Worm (Caenorhabditis elegans): ENCODE measurements around the gene sre-45.

Gene sre-45

ce11 chrII:13517600-13517999, at the start of gene sre-45:
TSS of gene sre-45 (plus strand) at chrII:13517900.
- TF ChIP-seq W03F9.2 (tag; optimal IDR thresholded peaks at IDR 0.05) (no peak), dao-5 (tag; optimal IDR thresholded peaks at IDR 0.05) (no peak), him-1 (tag; optimal IDR thresholded peaks at IDR 0.05) (no peak)

DNA sequence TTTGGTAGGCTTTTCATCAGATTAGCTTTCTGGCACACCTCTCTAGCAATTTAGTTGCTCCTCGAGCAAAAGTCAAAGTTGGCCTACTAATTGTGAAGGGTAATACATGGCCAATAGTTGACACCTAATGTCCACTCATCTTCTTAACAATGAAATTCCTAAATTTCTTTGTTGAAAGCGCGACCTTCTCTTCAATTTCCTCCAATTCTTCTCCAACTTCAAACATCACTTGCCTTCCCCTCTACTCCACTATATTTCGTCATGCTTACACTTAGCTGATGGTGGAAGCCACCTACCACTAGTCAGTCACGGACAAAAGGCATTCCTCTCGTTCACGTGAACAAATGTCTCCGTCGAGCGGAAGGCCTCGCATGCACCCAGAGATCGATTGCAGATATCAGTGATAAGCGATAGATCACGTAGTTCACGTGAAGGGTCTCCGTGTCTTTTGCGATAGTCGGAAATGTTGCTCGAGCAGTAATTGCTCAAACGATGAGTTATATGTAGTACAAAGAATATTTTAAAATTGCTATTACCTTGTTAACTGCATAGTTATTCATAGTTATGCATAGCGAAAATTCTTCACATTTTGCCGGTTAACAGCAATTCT, 48.6 kb upstream of the sre-45 start, which contains the start of gene E01G4.3:
Gene E01G4.3 (minus strand): TSS at position 560 of the 610 bp plus-strand sequence.
- TF ChIP-seq him-1 (tag; optimal IDR thresholded peaks at IDR 0.05) (no peak), W03F9.2 (tag; optimal IDR thresholded peaks at IDR 0.05) (no peak), dao-5 (tag; optimal IDR thresholded peaks at IDR 0.05) (no peak)

DNA sequence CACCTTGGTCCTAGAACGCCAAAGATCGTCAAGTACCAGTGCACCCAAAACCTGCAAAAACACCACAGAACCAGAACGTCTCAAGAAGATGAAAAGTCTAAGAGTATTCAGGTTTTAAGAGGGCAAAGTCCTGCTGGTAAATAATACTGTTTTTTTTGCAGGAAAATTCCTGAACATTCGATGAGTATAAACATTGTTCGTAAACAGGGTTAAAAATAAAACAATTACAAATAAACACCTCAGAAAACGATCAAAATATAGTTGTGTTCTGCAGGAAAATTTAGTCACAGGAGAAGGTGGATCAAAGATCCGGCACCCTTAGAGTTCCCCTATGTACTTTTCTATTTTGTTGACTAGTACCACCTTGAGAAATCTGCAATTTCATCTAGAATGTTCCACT, 47.0 kb upstream of the sre-45 start:
- no peak for TF ChIP-seq dao-5 (tag; optimal IDR thresholded peaks at IDR 0.05)
- TF ChIP-seq him-1 (tag; optimal IDR thresholded peaks at IDR 0.05): no peak
- TF ChIP-seq W03F9.2 (tag; optimal IDR thresholded peaks at IDR 0.05): no peak

DNA sequence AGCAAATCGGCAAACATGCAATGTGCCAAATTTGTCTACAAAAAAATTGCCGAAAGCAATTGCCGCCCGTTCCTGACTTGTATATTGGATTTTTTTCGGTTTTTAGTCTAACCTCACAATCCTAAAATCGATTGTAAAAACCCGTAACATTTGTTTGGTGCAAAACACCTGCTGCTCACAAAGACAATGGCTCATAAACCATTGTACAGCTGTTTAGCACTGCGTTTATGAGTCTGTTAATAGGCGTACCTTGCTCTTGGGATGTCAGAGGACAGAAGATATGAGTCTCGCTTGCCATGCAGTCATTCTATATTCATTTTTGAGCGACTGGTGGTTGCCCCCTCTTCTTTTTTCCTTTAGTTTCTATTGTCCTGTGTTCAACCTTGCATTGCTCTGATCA, 45.6 kb upstream of the sre-45 start, which contains the start of gene E01G4.5:
Gene E01G4.5 (plus strand): TSS at position 301 of the 400 bp plus-strand sequence.
- TF ChIP-seq W03F9.2 (tag; optimal IDR thresholded peaks at IDR 0.05): no peak
- TF ChIP-seq dao-5 (tag; optimal IDR thresholded peaks at IDR 0.05): no peak
- no peak for TF ChIP-seq him-1 (tag; optimal IDR thresholded peaks at IDR 0.05)

DNA sequence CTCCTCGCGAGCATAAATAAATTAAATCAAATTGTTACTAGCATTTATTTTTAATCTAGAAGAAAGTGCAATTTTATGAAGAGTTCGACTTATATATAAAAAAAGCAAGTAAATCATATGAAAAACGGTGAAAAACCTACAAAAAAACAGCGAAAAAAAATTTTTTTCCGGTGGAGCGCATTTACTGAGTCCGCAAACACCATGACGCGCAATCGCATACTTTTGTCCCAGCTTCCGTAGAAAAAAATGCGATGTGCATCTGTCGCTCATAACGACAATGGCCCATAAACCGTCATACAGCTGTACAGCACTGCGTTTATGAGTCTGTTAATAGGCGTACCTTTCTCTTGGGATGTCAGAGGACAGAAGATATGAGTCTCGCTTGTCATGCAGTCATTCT, 40.5 kb upstream of the sre-45 start:
- TF ChIP-seq dao-5 (tag; optimal IDR thresholded peaks at IDR 0.05) (no peak), him-1 (tag; optimal IDR thresholded peaks at IDR 0.05) (no peak), W03F9.2 (tag; optimal IDR thresholded peaks at IDR 0.05) (peak; percentile 26)

ce11 chrII:13479424-13479823, 38.3 kb upstream of the sre-45 start:
- TF ChIP-seq dao-5 (tag; optimal IDR thresholded peaks at IDR 0.05) (no peak), him-1 (tag; optimal IDR thresholded peaks at IDR 0.05) (no peak), W03F9.2 (tag; optimal IDR thresholded peaks at IDR 0.05) (no peak)

- TF ChIP-seq him-1 (tag; optimal IDR thresholded peaks at IDR 0.05) (no peak), W03F9.2 (tag; optimal IDR thresholded peaks at IDR 0.05) (no peak), dao-5 (tag; optimal IDR thresholded peaks at IDR 0.05) (no peak)
These were observed 35.8 kb upstream of the sre-45 start, which contains the start of gene E01G4.6 for ce11 chrII:13481781-13482455. TSS of gene E01G4.6 (plus strand) at chrII:13482405.

ce11 chrII:13484108-13484507, 33.6 kb upstream of the sre-45 start:
- no peak for TF ChIP-seq W03F9.2 (tag; optimal IDR thresholded peaks at IDR 0.05)

ce11 chrII:13485119-13485518, 32.6 kb upstream of the sre-45 start:
- TF ChIP-seq dao-5 (tag; optimal IDR thresholded peaks at IDR 0.05): no peak
- TF ChIP-seq him-1 (tag; optimal IDR thresholded peaks at IDR 0.05): no peak
- no peak for TF ChIP-seq W03F9.2 (tag; optimal IDR thresholded peaks at IDR 0.05)

- no peak for TF ChIP-seq him-1 (tag; optimal IDR thresholded peaks at IDR 0.05)
- no peak for TF ChIP-seq dao-5 (tag; optimal IDR thresholded peaks at IDR 0.05)
- TF ChIP-seq W03F9.2 (tag; optimal IDR thresholded peaks at IDR 0.05): no peak
These were observed 30.1 kb upstream of the sre-45 start for ce11 chrII:13487563-13487962.

- no peak for TF ChIP-seq dao-5 (tag; optimal IDR thresholded peaks at IDR 0.05)
- no peak for TF ChIP-seq W03F9.2 (tag; optimal IDR thresholded peaks at IDR 0.05)
- TF ChIP-seq him-1 (tag; optimal IDR thresholded peaks at IDR 0.05): no peak
These were observed 27.8 kb upstream of the sre-45 start for ce11 chrII:13489896-13490295.

ce11 chrII:13491254-13491889, 26.3 kb upstream of the sre-45 start, which contains the start of gene alh-7:
TSS of gene alh-7 (minus strand) at chrII:13491786.
- TF ChIP-seq W03F9.2 (tag; optimal IDR thresholded peaks at IDR 0.05) (no peak), him-1 (tag; optimal IDR thresholded peaks at IDR 0.05) (no peak), dao-5 (tag; optimal IDR thresholded peaks at IDR 0.05) (no peak)

ce11 chrII:13492948-13493347, 24.8 kb upstream of the sre-45 start, which contains the start of gene F45H10.2:
TSS of gene F45H10.2 (minus strand) at chrII:13493048.
- TF ChIP-seq dao-5 (tag; optimal IDR thresholded peaks at IDR 0.05) (no peak), W03F9.2 (tag; optimal IDR thresholded peaks at IDR 0.05) (no peak), him-1 (tag; optimal IDR thresholded peaks at IDR 0.05) (no peak)

DNA sequence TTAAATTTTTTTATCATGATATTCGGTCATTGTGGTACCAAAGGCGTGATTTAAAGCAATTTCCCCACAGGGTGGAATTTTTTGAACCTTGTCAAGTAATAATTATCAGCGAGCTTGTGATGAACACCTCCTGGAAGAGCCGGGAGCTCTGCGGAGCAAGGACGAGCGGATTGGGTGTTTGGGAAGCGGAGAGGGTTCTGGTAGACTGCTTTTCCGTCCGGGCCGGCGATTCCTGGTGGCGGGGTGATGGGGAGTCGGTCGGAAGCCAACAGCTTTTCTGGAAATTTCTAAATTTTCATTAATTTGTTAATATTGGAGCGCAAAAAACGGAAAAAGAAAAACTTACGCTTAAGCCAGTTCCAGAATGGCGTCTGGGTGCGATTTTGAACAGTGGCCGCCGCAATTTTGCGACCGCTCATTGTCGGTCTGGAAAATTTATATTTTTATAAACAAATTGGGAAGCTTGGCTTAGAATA, 23.5 kb upstream of the sre-45 start, which contains the start of gene ndua-7:
Gene ndua-7 (minus strand): TSS at position 426 of the 476 bp plus-strand sequence.
- TF ChIP-seq dao-5 (tag; optimal IDR thresholded peaks at IDR 0.05) (no peak), W03F9.2 (tag; optimal IDR thresholded peaks at IDR 0.05) (no peak), him-1 (tag; optimal IDR thresholded peaks at IDR 0.05) (no peak)

Measured in whole organism, L4/young adult.